Worm (Caenorhabditis elegans): ENCODE measurements around the gene mrps-18.C.

The mrps-18.C gene

DNA sequence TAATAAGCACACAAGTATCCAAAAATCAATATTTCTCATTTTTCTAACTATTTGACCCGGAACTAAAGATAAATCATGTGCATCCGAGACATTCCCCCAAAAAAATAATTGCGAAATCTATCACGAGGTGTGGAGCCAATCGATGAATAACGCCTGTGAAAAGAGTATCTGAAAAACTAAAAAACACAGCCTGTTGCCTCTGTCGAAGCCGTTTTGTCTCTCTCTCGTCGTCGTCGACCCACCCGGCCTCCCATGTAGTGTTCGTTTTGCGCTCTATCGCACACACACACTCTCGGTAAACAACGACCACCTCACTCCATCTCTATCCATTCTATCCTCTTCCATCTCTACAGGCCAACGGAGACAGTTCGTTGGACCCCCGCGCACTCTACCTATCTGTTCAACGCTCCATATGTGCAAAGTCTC lies 46.7 kb downstream of the mrps-18.C start (continued):
- TF ChIP-seq ceh-90 (tag; optimal IDR thresholded peaks at IDR 0.05) (no peak), hpl-2 (GFP tag; optimal IDR thresholded peaks at IDR 0.05) (no peak), nhr-237 (tag; optimal IDR thresholded peaks at IDR 0.05) (no peak)

ce11 chrII:6783377-6783829 lies 47.4 kb downstream of the mrps-18.C start, which contains the start of gene gldi-2:
TSS of gene gldi-2 (plus strand) at chrII:6783427.
- TF ChIP-seq fkh-8 (tag; optimal IDR thresholded peaks at IDR 0.05) (no peak), nhr-90 (tag; optimal IDR thresholded peaks at IDR 0.05; ENCODE audit: poor library complexity) (no peak), nhr-237 (tag; optimal IDR thresholded peaks at IDR 0.05) (no peak), nhr-84 (tag; optimal IDR thresholded peaks at IDR 0.05) (no peak), skn-1 (tag; optimal IDR thresholded peaks at IDR 0.05) (no peak), egl-27 (tag; optimal IDR thresholded peaks at IDR 0.05) (no peak)
